Fruit fly (Drosophila melanogaster) whole organism, embryonic: ENCODE measurements around the gene UQCR-11.

Experiments
- CG1024 ChIP-seq: fragments of 200-800 bp; sonication (Bioruptor generic); IDR thresholded peaks from 2 replicates; pipeline ENCODE4 v1.3.6; 2022; ENCODE audit warnings: missing biosample characterization, missing genetic modification characterization
- CG10366 ChIP-seq: fragments of 200-800 bp; sonication (Bioruptor generic); IDR thresholded peaks from 2 replicates; pipeline ENCODE4 v1.3.6; 2022; ENCODE audit warnings: missing biosample characterization, missing genetic modification characterization
- CG12659 ChIP-seq: fragments of 200-800 bp; sonication (Bioruptor generic); optimal IDR thresholded peaks from 3 replicates; lab custom pipeline; 2017; ENCODE audit warnings: mild to moderate bottlenecking, missing biosample characterization, missing genetic modification reagents, missing genetic modification characterization
- CG1603 ChIP-seq: fragments of 200-800 bp; sonication (Bioruptor generic); optimal IDR thresholded peaks from 2 replicates; lab custom pipeline; 2019; ENCODE audit warnings: missing biosample characterization, mild to moderate bottlenecking, missing genetic modification characterization, moderate library complexity
- CG17802 ChIP-seq: fragments of 200-800 bp; sonication (Bioruptor generic); optimal IDR thresholded peaks from 2 replicates; lab custom pipeline; 2018; ENCODE audit warnings: missing biosample characterization, mild to moderate bottlenecking, missing genetic modification characterization, moderate library complexity
- CG17829 ChIP-seq: fragments of 200-800 bp; optimal IDR thresholded peaks from 2 replicates; lab custom pipeline; 2019; ENCODE audit warnings: missing biosample characterization, mild to moderate bottlenecking, missing genetic modification characterization, moderate library complexity
- CG17912 ChIP-seq: fragments of 200-800 bp; sonication (Bioruptor generic); optimal IDR thresholded peaks from 2 replicates; lab custom pipeline; 2018; ENCODE audit warnings: missing biosample characterization, mild to moderate bottlenecking, missing genetic modification characterization
- CG18011 ChIP-seq: fragments of 200-800 bp; sonication (Bioruptor generic); optimal IDR thresholded peaks from 2 replicates; lab custom pipeline; 2017; ENCODE audit warnings: missing biosample characterization, missing genetic modification characterization, mild to moderate bottlenecking, moderate library complexity, missing genotype
- CG2116 ChIP-seq: fragments of 200-800 bp; sonication (Bioruptor generic); optimal IDR thresholded peaks from 3 replicates; lab custom pipeline; 2018; ENCODE audit warnings: missing biosample characterization, mild to moderate bottlenecking, missing genetic modification characterization
- CG2199 ChIP-seq: fragments of 200-800 bp; sonication (Bioruptor generic); IDR thresholded peaks from 3 replicates; pipeline ENCODE4 v1.3.6; 2022; ENCODE audit warnings: missing biosample characterization, missing genetic modification characterization
- CG2712 ChIP-seq: fragments of 200-800 bp; optimal IDR thresholded peaks from 3 replicates; lab custom pipeline; 2019; ENCODE audit warnings: missing biosample characterization, mild to moderate bottlenecking, missing genetic modification characterization, moderate library complexity
- CG30020 ChIP-seq: fragments of 200-800 bp; optimal IDR thresholded peaks from 2 replicates; lab custom pipeline; 2019; ENCODE audit warnings: missing biosample characterization, mild to moderate bottlenecking, missing genetic modification characterization, moderate library complexity
- CG30431 ChIP-seq: fragments of 200-800 bp; sonication (Bioruptor generic); optimal IDR thresholded peaks from 2 replicates; lab custom pipeline; 2017; ENCODE audit warnings: missing biosample characterization, missing genetic modification characterization
- CG33213 ChIP-seq: fragments of 200-800 bp; sonication (Bioruptor generic); optimal IDR thresholded peaks from 3 replicates; lab custom pipeline; 2016; ENCODE audit warnings: missing biosample characterization, missing genetic modification characterization
- CG4617 ChIP-seq: fragments of 200-800 bp; sonication (Bioruptor generic); optimal IDR thresholded peaks from 3 replicates; lab custom pipeline; 2016; ENCODE audit warnings: missing biosample characterization, missing genetic modification characterization, borderline replicate concordance
- CG7357 ChIP-seq: fragments of 200-800 bp; sonication (Bioruptor generic); IDR thresholded peaks from 3 replicates; pipeline ENCODE4 v1.3.6; 2022; ENCODE audit warnings: missing biosample characterization, missing genetic modification characterization
- CG8089 ChIP-seq: fragments of 200-800 bp; sonication (Bioruptor generic); optimal IDR thresholded peaks from 3 replicates; lab custom pipeline; 2016; ENCODE audit warnings: missing biosample characterization, missing genetic modification characterization
- CTCF ChIP-seq: fragments of 200-800 bp; sonication (Bioruptor generic); optimal IDR thresholded peaks from 2 replicates; lab custom pipeline; 2017; ENCODE audit warnings: missing biosample characterization, mild to moderate bottlenecking, missing genetic modification characterization, moderate library complexity
- D19B ChIP-seq: fragments of 200-800 bp; sonication (Bioruptor generic); optimal IDR thresholded peaks from 2 replicates; lab custom pipeline; 2017; ENCODE audit warnings: missing biosample characterization, mild to moderate bottlenecking, missing genetic modification characterization
- Dfd ChIP-seq, 2 experiments: fragments of >200 bp; optimal IDR thresholded peaks; 2 replicates each; lab custom pipeline; 2017; ENCODE audit warnings: missing biosample characterization in 2 of 2, missing genetic modification characterization in 2 of 2
- Ets97D ChIP-seq: fragments of 200-800 bp; sonication (Bioruptor generic); optimal IDR thresholded peaks from 3 replicates; lab custom pipeline; 2016; ENCODE audit warnings: missing biosample characterization, missing genetic modification characterization
- H15 ChIP-seq: fragments of 200-800 bp; sonication (Bioruptor generic); IDR thresholded peaks from 3 replicates; pipeline ENCODE4 v1.3.6; 2022; ENCODE audit warnings: missing biosample characterization, missing genetic modification characterization
- HLHmδ ChIP-seq: fragments of 200-800 bp; sonication (Bioruptor generic); optimal IDR thresholded peaks from 2 replicates; lab custom pipeline; 2018; ENCODE audit warnings: missing biosample characterization, mild to moderate bottlenecking, missing genetic modification characterization, moderate library complexity
- HmgD ChIP-seq: fragments of 200-800 bp; sonication (Bioruptor generic); optimal IDR thresholded peaks from 3 replicates; lab custom pipeline; 2016; ENCODE audit warnings: missing biosample characterization, missing genetic modification characterization
- Lhr ChIP-seq: fragments of 200-800 bp; sonication (Bioruptor generic); optimal IDR thresholded peaks from 3 replicates; lab custom pipeline; 2017; ENCODE audit warnings: mild to moderate bottlenecking, missing biosample characterization, missing genetic modification reagents, missing genetic modification characterization
- Myb ChIP-seq: fragments of 200-800 bp; sonication (Bioruptor generic); optimal IDR thresholded peaks from 2 replicates; lab custom pipeline; 2016; ENCODE audit warnings: missing biosample characterization, missing genetic modification characterization
- Pdp1 ChIP-seq, 2 experiments: fragments of 200-800 bp; sonication (Bioruptor generic); optimal IDR thresholded peaks; 3 replicates each; lab custom pipeline; 2016; ENCODE audit warnings: missing biosample characterization in 2 of 2, missing genetic modification characterization in 2 of 2, mild to moderate bottlenecking in 1 of 2, moderate library complexity in 1 of 2
- Side ChIP-seq: fragments of 200-800 bp; sonication (Bioruptor generic); optimal IDR thresholded peaks from 2 replicates; lab custom pipeline; 2016; ENCODE audit warnings: missing biosample characterization, missing genetic modification characterization
- Sry-δ ChIP-seq: fragments of 200-800 bp; sonication (Bioruptor generic); optimal IDR thresholded peaks from 2 replicates; lab custom pipeline; 2016; ENCODE audit warnings: missing biosample characterization, missing genetic modification characterization
- Ssrp ChIP-seq: fragments of 200-800 bp; sonication (Bioruptor generic); optimal IDR thresholded peaks from 2 replicates; lab custom pipeline; 2018; ENCODE audit warnings: missing biosample characterization, mild to moderate bottlenecking, missing genetic modification characterization, moderate library complexity
- TFAM ChIP-seq: fragments of 200-800 bp; sonication (Bioruptor generic); optimal IDR thresholded peaks from 2 replicates; lab custom pipeline; 2017; ENCODE audit warnings: missing biosample characterization, missing genetic modification characterization, inconsistent platforms
- Trl ChIP-seq, 3 experiments: fragments of >200 bp in 2 of 3; fragments of 200-800 bp in 1 of 3; sonication (Bioruptor generic) in 1 of 3; optimal IDR thresholded peaks; 2 replicates in 1 of 3; 3 replicates in 2 of 3; lab custom pipeline; 2016 to 2017; ENCODE audit warnings: missing biosample characterization in 1 of 3, missing genetic modification characterization in 1 of 3
- Xbp1 ChIP-seq: fragments of 200-800 bp; sonication (Bioruptor generic); optimal IDR thresholded peaks from 3 replicates; lab custom pipeline; 2016; ENCODE audit warnings: missing biosample characterization, mild to moderate bottlenecking, missing genetic modification characterization
- aop ChIP-seq: fragments of 200-800 bp; sonication (Bioruptor generic); IDR thresholded peaks from 2 replicates; pipeline ENCODE4 v1.3.6; 2022; ENCODE audit warnings: missing biosample characterization, missing genetic modification characterization
- ara ChIP-seq: fragments of 200-800 bp; sonication (Bioruptor generic); IDR thresholded peaks from 2 replicates; pipeline ENCODE4 v1.3.6; 2022; ENCODE audit warnings: missing biosample characterization, missing genetic modification characterization
- cas ChIP-seq: fragments of 200-800 bp; sonication (Bioruptor generic); IDR thresholded peaks from 2 replicates; pipeline ENCODE4 v1.3.6; 2022; ENCODE audit warnings: missing biosample characterization, missing genetic modification characterization
- dmrt11E ChIP-seq: fragments of 200-800 bp; sonication (Bioruptor generic); optimal IDR thresholded peaks from 3 replicates; lab custom pipeline; 2018; ENCODE audit warnings: missing biosample characterization, mild to moderate bottlenecking, missing genetic modification characterization, moderate library complexity
- dysf ChIP-seq: fragments of 200-800 bp; sonication (Bioruptor generic); IDR thresholded peaks from 3 replicates; pipeline ENCODE4 v1.3.6; 2022; ENCODE audit warnings: missing biosample characterization, missing genetic modification characterization
- eyg ChIP-seq: fragments of 200-800 bp; sonication (Bioruptor generic); optimal IDR thresholded peaks from 3 replicates; lab custom pipeline; 2016; ENCODE audit warnings: missing biosample characterization, missing genetic modification characterization
- gem ChIP-seq: fragments of 200-800 bp; sonication (Bioruptor generic); optimal IDR thresholded peaks from 2 replicates; lab custom pipeline; 2019; ENCODE audit warnings: missing biosample characterization, mild to moderate bottlenecking, missing genetic modification characterization, moderate library complexity
- gfzf ChIP-seq: fragments of 200-800 bp; sonication (Bioruptor generic); optimal IDR thresholded peaks from 2 replicates; lab custom pipeline; 2016; ENCODE audit warnings: missing biosample characterization, mild to moderate bottlenecking, missing genetic modification characterization, moderate library complexity
- gsb-n ChIP-seq: fragments of 200-800 bp; sonication (Bioruptor generic); optimal IDR thresholded peaks from 3 replicates; lab custom pipeline; 2018; ENCODE audit warnings: missing biosample characterization, mild to moderate bottlenecking, missing genetic modification characterization
- lilli ChIP-seq: fragments of 200-800 bp; sonication (Bioruptor generic); optimal IDR thresholded peaks from 3 replicates; lab custom pipeline; 2016; ENCODE audit warnings: missing biosample characterization, missing genetic modification characterization
- lola ChIP-seq, 3 experiments: fragments of >200 bp in 2 of 3; fragments of 200-800 bp in 1 of 3; sonication (Bioruptor generic) in 1 of 3; optimal IDR thresholded peaks; 2 replicates each; lab custom pipeline; 2017 to 2019; ENCODE audit warnings: missing biosample characterization in 3 of 3, missing genetic modification characterization in 3 of 3, mild to moderate bottlenecking in 1 of 3, moderate library complexity in 1 of 3
- nmo ChIP-seq: fragments of 200-800 bp; sonication (Bioruptor generic); optimal IDR thresholded peaks from 2 replicates; lab custom pipeline; 2018; ENCODE audit warnings: missing biosample characterization, mild to moderate bottlenecking, missing genetic modification characterization, moderate library complexity
- pfk ChIP-seq: fragments of 200-800 bp; sonication (Bioruptor generic); optimal IDR thresholded peaks from 2 replicates; lab custom pipeline; 2018; ENCODE audit warnings: missing biosample characterization, mild to moderate bottlenecking, missing genetic modification characterization, moderate library complexity
- pho ChIP-seq: fragments of 200-800 bp; sonication (Bioruptor generic); optimal IDR thresholded peaks from 2 replicates; lab custom pipeline; 2016; ENCODE audit warnings: missing biosample characterization, missing genetic modification characterization
- pzg ChIP-seq: fragments of 200-800 bp; sonication (Bioruptor generic); optimal IDR thresholded peaks from 3 replicates; lab custom pipeline; 2018; ENCODE audit warnings: missing biosample characterization, mild to moderate bottlenecking, missing genetic modification characterization, moderate library complexity
- schlank ChIP-seq: fragments of 200-800 bp; sonication (Bioruptor generic); optimal IDR thresholded peaks from 2 replicates; lab custom pipeline; 2018; ENCODE audit warnings: missing biosample characterization, mild to moderate bottlenecking, missing genetic modification characterization
- trem ChIP-seq: fragments of 200-800 bp; optimal IDR thresholded peaks from 3 replicates; lab custom pipeline; 2019; ENCODE audit warnings: missing biosample characterization, mild to moderate bottlenecking, missing genetic modification characterization, moderate library complexity
- wek ChIP-seq: fragments of 200-800 bp; sonication (Bioruptor generic); optimal IDR thresholded peaks from 3 replicates; lab custom pipeline; 2018; ENCODE audit warnings: missing biosample characterization, mild to moderate bottlenecking, missing genetic modification characterization, moderate library complexity

Gene UQCR-11

DNA sequence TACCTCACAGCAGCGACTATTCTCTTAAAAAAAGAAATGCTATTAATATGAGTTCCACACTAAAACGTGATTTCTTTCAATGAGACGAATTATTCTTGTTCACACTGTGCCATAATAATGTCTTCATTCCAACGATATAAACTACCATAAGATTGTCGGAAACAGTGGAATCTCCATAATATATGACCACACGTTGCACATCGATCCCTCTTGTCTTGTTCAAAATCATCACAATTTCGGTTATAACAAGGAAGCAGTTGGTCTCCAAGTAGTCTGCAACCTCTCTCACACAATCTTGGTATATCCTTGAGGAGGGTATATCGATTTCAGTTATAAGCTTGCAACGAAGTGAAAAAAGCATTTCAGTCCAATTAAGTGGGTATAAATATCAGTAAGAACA lies 4.6 kb upstream of the UQCR-11 start, which contains the start of gene MED21:
MED21 (minus strand) TSS at position 48 of the 400 bp plus-strand sequence.
- peak; percentile 83 for TF ChIP-seq pfk (GFP tag; lab: Kevin White, UChicago)
- peak; percentile 77 for TF ChIP-seq CG8089 (GFP tag; lab: Kevin White, UChicago)
- peak; percentile 90 for TF ChIP-seq CG33213 (GFP tag; lab: Kevin White, UChicago)
- peak; percentile 59 for TF ChIP-seq Sry-δ (GFP tag; lab: Kevin White, UChicago)
- TF ChIP-seq CG1603: peak; percentile 100
- no peak for TF ChIP-seq H15 (GFP tag; lab: Robert Waterston, UW)
- peak; percentile 13 for TF ChIP-seq CG17829
- peak; percentile 68 for TF ChIP-seq CG12659 (GFP tag; lab: Kevin White, UChicago)
- TF ChIP-seq Xbp1 (GFP tag; lab: Kevin White, UChicago): peak; percentile 27
- TF ChIP-seq lola (GFP tag; optimal IDR thresholded peaks at IDR 0.05; lab: Kevin White, UChicago): peak in 1 of 3 experiments; percentile 60
- TF ChIP-seq CG17802 (tag; lab: Kevin White, UChicago): peak; percentile 99
- TF ChIP-seq Lhr: peak; percentile 94
- TF ChIP-seq gem: peak; percentile 42
- TF ChIP-seq dysf (GFP tag; lab: Robert Waterston, UW): no peak
- TF ChIP-seq schlank (tag; lab: Kevin White, UChicago): no peak
- peak; percentile 44 for TF ChIP-seq dmrt11E
- TF ChIP-seq CG4617 (GFP tag; lab: Kevin White, UChicago): peak; percentile 86
- TF ChIP-seq CG7357: peak; percentile 100
- no peak for TF ChIP-seq CG18011 (GFP tag; lab: Kevin White, UChicago)
- peak; percentile 14 for TF ChIP-seq trem (tag; lab: Kevin White, UChicago)
- TF ChIP-seq CG2116 (GFP tag; lab: Kevin White, UChicago): peak; percentile 37
- TF ChIP-seq CG17912 (GFP tag; lab: Kevin White, UChicago): no peak
- peak; percentile 100 for TF ChIP-seq CG30020
- peak; percentile 100 for TF ChIP-seq CG1024
- peak; percentile 55 for TF ChIP-seq wek (GFP tag; lab: Kevin White, UChicago)
- peak; percentile 66 for TF ChIP-seq HmgD (GFP tag; lab: Kevin White, UChicago)
- peak; percentile 5 for TF ChIP-seq Myb (GFP tag; lab: Kevin White, UChicago)
- peak in 1 of 2 experiments; percentile 13 for TF ChIP-seq Pdp1 (GFP tag; optimal IDR thresholded peaks at IDR 0.05; lab: Kevin White, UChicago)
- TF ChIP-seq nmo: peak; percentile 83
- peak; percentile 42; the same call in 1 of the 3 replicates for TF ChIP-seq CG2199
- peak; percentile 59 for TF ChIP-seq Ets97D
- TF ChIP-seq CG10366 (GFP tag; lab: Robert Waterston, UW): no peak
- TF ChIP-seq pzg (GFP tag; lab: Kevin White, UChicago): peak; percentile 72
- no peak for TF ChIP-seq TFAM (GFP tag; lab: Kevin White, UChicago)
- no peak for TF ChIP-seq cas (GFP tag; lab: Robert Waterston, UW)
- no peak for TF ChIP-seq gsb-n (tag; lab: Kevin White, UChicago)
- TF ChIP-seq gfzf: peak; percentile 36
- peak; percentile 51 for TF ChIP-seq CG2712 (tag; lab: Kevin White, UChicago)
- no peak for TF ChIP-seq CG30431
- no peak for TF ChIP-seq D19B (GFP tag; lab: Kevin White, UChicago)
- TF ChIP-seq CTCF (GFP tag; lab: Kevin White, UChicago): no peak
- no peak for TF ChIP-seq ara (GFP tag; lab: Robert Waterston, UW)
- no peak for TF ChIP-seq lilli (GFP tag; lab: Kevin White, UChicago)
- no peak for TF ChIP-seq HLHmδ
- TF ChIP-seq eyg (GFP tag; lab: Kevin White, UChicago): no peak
- TF ChIP-seq aop (GFP tag; lab: Robert Waterston, UW): no peak
- peak; percentile 8 for TF ChIP-seq pho (GFP tag; lab: Kevin White, UChicago)
- TF ChIP-seq Trl (optimal IDR thresholded peaks at IDR 0.05; lab: Kevin White, UChicago): no peak
- TF ChIP-seq Trl (GFP tag; optimal IDR thresholded peaks at IDR 0.05; lab: Kevin White, UChicago): no peak
- peak in 1 of 2 experiments; percentile 73 for TF ChIP-seq Dfd (GFP tag; optimal IDR thresholded peaks at IDR 0.05; lab: Kevin White, UChicago)
- no peak for TF ChIP-seq Side
- TF ChIP-seq Ssrp (tag; lab: Kevin White, UChicago): peak; percentile 24
